Fruit fly (Drosophila melanogaster): ENCODE measurements around the gene CG1764.

The CG1764 gene

DNA sequence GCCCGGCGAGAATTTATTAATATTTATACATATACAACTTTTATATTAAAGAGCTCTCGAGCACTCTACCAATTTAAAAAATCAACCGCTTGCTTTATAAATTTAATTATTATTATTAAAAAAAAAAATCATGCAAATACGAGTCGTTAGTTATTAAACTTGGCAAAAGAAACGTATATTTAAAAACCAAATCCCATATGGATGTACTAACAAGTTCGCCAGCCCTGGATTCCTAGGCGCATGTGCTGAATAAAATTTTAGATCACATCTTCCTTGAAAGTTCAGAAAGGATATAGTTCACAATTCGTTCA lies 43.5 kb downstream of the CG1764 start, which contains the start of gene comt (continued):
- TF ChIP-seq dsx (GFP tag; optimal IDR thresholded peaks at IDR 0.05; ENCODE audit: poor library complexity, severe bottlenecking) (no peak), CG11762 (GFP tag; optimal IDR thresholded peaks at IDR 0.05; ENCODE audit: insufficient read depth) (peak; percentile 3), pdm3 (GFP tag; optimal IDR thresholded peaks at IDR 0.05) (no peak), CG15336 (GFP tag; IDR thresholded peaks at IDR 0.05) (peak; percentile 41), CG6854 (GFP tag; optimal IDR thresholded peaks at IDR 0.05) (no peak), Hr39 (GFP tag; optimal IDR thresholded peaks at IDR 0.05) (no peak), CG10669 (GFP tag; optimal IDR thresholded peaks at IDR 0.05) (no peak), vri (GFP tag; optimal IDR thresholded peaks at IDR 0.05) (peak; percentile 8), CG11902 (GFP tag; optimal IDR thresholded peaks at IDR 0.05) (no peak), fkh (GFP tag; optimal IDR thresholded peaks at IDR 0.05) (no peak), Ets21C (GFP tag; optimal IDR thresholded peaks at IDR 0.05) (no peak), achi (GFP tag; optimal IDR thresholded peaks at IDR 0.05) (no peak), salr (GFP tag; optimal IDR thresholded peaks at IDR 0.05) (peak in 1 of 2 experiments; percentile 48), CG8632 (GFP tag; optimal IDR thresholded peaks at IDR 0.05) (peak; percentile 59), svp (GFP tag) (no peak), Sox14 (GFP tag; optimal IDR thresholded peaks at IDR 0.05) (no peak), CG10631 (GFP tag; optimal IDR thresholded peaks at IDR 0.05) (peak; percentile 66), CG1621 (tag; optimal IDR thresholded peaks at IDR 0.05) (no peak), Eip78C (GFP tag) (peak; percentile 88), Eip93F (GFP tag; optimal IDR thresholded peaks at IDR 0.05) (peak; percentile 28), dac (GFP tag; optimal IDR thresholded peaks at IDR 0.05) (no peak), Hr4 (GFP tag; optimal IDR thresholded peaks at IDR 0.05) (no peak), acj6 (GFP tag; optimal IDR thresholded peaks at IDR 0.05) (peak; percentile 60), esn (GFP tag; optimal IDR thresholded peaks at IDR 0.05) (peak; percentile 47), fd59A (GFP tag; optimal IDR thresholded peaks at IDR 0.05) (no peak), CG32006 (GFP tag; optimal IDR thresholded peaks at IDR 0.05) (no peak), CG6808 (GFP tag; optimal IDR thresholded peaks at IDR 0.05) (no peak), CG31627 (GFP tag; optimal IDR thresholded peaks at IDR 0.05) (no peak), CG4318 (GFP tag; optimal IDR thresholded peaks at IDR 0.05) (peak; percentile 31), Gug (GFP tag; IDR thresholded peaks at IDR 0.05) (peak; percentile 38), Sox102F (GFP tag; optimal IDR thresholded peaks at IDR 0.05) (no peak), OdsH (GFP tag; optimal IDR thresholded peaks at IDR 0.05) (no peak)

dm6 chrX:13258048-13258756 lies 44.0 kb downstream of the CG1764 start, which contains the start of the genes mew and CG15742:
Gene mew, minus strand, starts transcription at chrX:13258490.
Gene CG15742, minus strand, starts transcription at chrX:13258495.
- no peak for TF ChIP-seq fd59A (GFP tag; optimal IDR thresholded peaks at IDR 0.05)
- TF ChIP-seq CG10669 (GFP tag; optimal IDR thresholded peaks at IDR 0.05), result no peak
- no peak for TF ChIP-seq fd85E (GFP tag; optimal IDR thresholded peaks at IDR 0.05)
- TF ChIP-seq CG8632 (GFP tag; optimal IDR thresholded peaks at IDR 0.05), result no peak
- no peak for TF ChIP-seq esn (GFP tag; optimal IDR thresholded peaks at IDR 0.05)
- TF ChIP-seq salr (GFP tag; optimal IDR thresholded peaks at IDR 0.05), result no peak
- TF ChIP-seq CG15336 (GFP tag; IDR thresholded peaks at IDR 0.05), result no peak
- TF ChIP-seq CG11762 (GFP tag; optimal IDR thresholded peaks at IDR 0.05; ENCODE audit: insufficient read depth), result no peak
- no peak for TF ChIP-seq CG32006 (GFP tag; optimal IDR thresholded peaks at IDR 0.05)
- no peak for TF ChIP-seq Eip78C (GFP tag)
- TF ChIP-seq Sox15 (GFP tag; optimal IDR thresholded peaks at IDR 0.05), result no peak
- no peak for TF ChIP-seq CG8119 (GFP tag; IDR thresholded peaks at IDR 0.05)
- no peak for TF ChIP-seq CG6808 (GFP tag; optimal IDR thresholded peaks at IDR 0.05)
- TF ChIP-seq CG6792 (GFP tag; optimal IDR thresholded peaks at IDR 0.05), result no peak
- no peak for TF ChIP-seq dac (GFP tag; optimal IDR thresholded peaks at IDR 0.05)

- TF ChIP-seq dsx (GFP tag; optimal IDR thresholded peaks at IDR 0.05; ENCODE audit: poor library complexity, severe bottlenecking), result peak; percentile 36
- peak; percentile 1 for TF ChIP-seq Eip75B (GFP tag; optimal IDR thresholded peaks at IDR 0.05)
- no peak for TF ChIP-seq CG31627 (GFP tag; optimal IDR thresholded peaks at IDR 0.05)
- TF ChIP-seq Eip78C (GFP tag), result peak; percentile 78
- no peak for TF ChIP-seq fd85E (GFP tag; optimal IDR thresholded peaks at IDR 0.05)
- peak; percentile 31 to 43 for TF ChIP-seq ss (GFP tag; optimal IDR thresholded peaks at IDR 0.05)
- no peak for TF ChIP-seq CG34406 (GFP tag; optimal IDR thresholded peaks at IDR 0.05)
- TF ChIP-seq CG15336 (GFP tag; IDR thresholded peaks at IDR 0.05), result peak; percentile 31; the same call in 1 of the 2 replicates
- peak; percentile 60 for TF ChIP-seq fkh (GFP tag; optimal IDR thresholded peaks at IDR 0.05)
- TF ChIP-seq CG3032 (tag; optimal IDR thresholded peaks at IDR 0.05), result peak; percentile 11
- TF ChIP-seq CG6163 (GFP tag; IDR thresholded peaks at IDR 0.05), result peak; percentile 12; the same call in 1 of the 3 replicates
- TF ChIP-seq Sox14 (GFP tag; optimal IDR thresholded peaks at IDR 0.05), result peak; percentile 84
- no peak for TF ChIP-seq svp (GFP tag)
- no peak for TF ChIP-seq CG4318 (GFP tag; optimal IDR thresholded peaks at IDR 0.05)
- TF ChIP-seq eg (GFP tag; IDR thresholded peaks at IDR 0.05), result 0 out of 3 replicates have a peak, but pooled peaks have one; percentile 7
- TF ChIP-seq Sox102F (GFP tag; optimal IDR thresholded peaks at IDR 0.05), result no peak
- peak; percentile 84 for TF ChIP-seq vri (GFP tag; optimal IDR thresholded peaks at IDR 0.05)
These were observed 45.2 kb downstream of the CG1764 start for dm6 chrX:13256967-13257366.
